Worm (Caenorhabditis elegans) whole organism, late embryonic: Measurements from ENCODE around the gene fan-1.

ENCODE experiments used
- T23F11.4 ChIP-seq: fragments of 200-800 bp; sonication (Bioruptor generic); optimal IDR thresholded peaks from 2 replicates; lab custom pipeline; 2018; ENCODE audit warnings: mild to moderate bottlenecking, missing genetic modification characterization, missing compliant biosample characterization
- hlh-8 ChIP-seq: sonication (generic microtip); optimal IDR thresholded peaks from 2 replicates; lab custom pipeline; 2016; ENCODE audit warnings: missing genotype, missing genetic modification characterization, missing compliant biosample characterization
- nfya-1 ChIP-seq: sonication (generic microtip); optimal IDR thresholded peaks from 2 replicates; lab custom pipeline; 2017; ENCODE audit warnings: missing genetic modification characterization, mild to moderate bottlenecking, missing compliant biosample characterization, antibody characterized with exemption, moderate library complexity
- syd-9 ChIP-seq: sonication (generic microtip); optimal IDR thresholded peaks from 2 replicates; lab custom pipeline; 2016; ENCODE audit warnings: mild to moderate bottlenecking, missing genetic modification characterization, moderate library complexity, missing compliant biosample characterization

DNA sequence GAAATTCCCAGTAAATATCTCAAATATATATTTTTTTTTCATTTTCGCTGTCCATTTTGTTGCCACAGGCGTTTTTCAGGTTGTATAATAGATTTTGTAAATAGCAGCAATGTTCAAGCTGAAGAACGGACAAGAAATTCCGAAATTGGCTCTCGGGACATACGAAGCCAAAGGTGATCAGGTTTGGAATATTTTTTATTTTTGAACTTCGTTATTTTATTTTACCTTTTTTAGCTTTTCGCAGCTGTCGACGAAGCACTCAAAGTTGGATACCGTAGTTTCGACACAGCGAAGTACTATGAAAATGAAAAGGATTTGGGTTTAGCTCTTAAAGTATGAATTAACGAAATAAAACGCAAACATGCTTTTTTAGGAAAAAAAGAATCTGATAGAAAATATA lies 24.0 kb upstream of the fan-1 start, which contains the start of gene C01G5.5:
- TF ChIP-seq syd-9 (no peak), T23F11.4 (no peak), nfya-1 (tag; lab: Kevin White, UChicago) (no peak), hlh-8 (tag; lab: Kevin White, UChicago) (no peak)
